Worm (Caenorhabditis elegans) whole organism, mixed stage, embryonic: ENCODE measurements around the gene cpb-1.

Experiments
- M03D4.4 ChIP-seq: sonication (generic microtip); optimal IDR thresholded peaks from 2 replicates; lab custom pipeline; 2017; ENCODE audit warnings: mild to moderate bottlenecking, missing genetic modification characterization, missing compliant biosample characterization
- bed-3 ChIP-seq: fragments of 200-800 bp; sonication (Bioruptor generic); optimal IDR thresholded peaks from 3 replicates; lab custom pipeline; 2018; ENCODE audit warnings: mild to moderate bottlenecking, missing genetic modification characterization, moderate library complexity, missing compliant biosample characterization
- blmp-1 ChIP-seq: fragments of 150-350 bp; optimal IDR thresholded peaks from 2 replicates; lab custom pipeline; 2014; ENCODE audit warnings: missing biosample characterization, missing genetic modification characterization
- ceh-39 ChIP-seq: fragments of 150-350 bp; optimal IDR thresholded peaks from 2 replicates; lab custom pipeline; 2014; ENCODE audit warnings: missing biosample characterization, missing genetic modification characterization
- ceh-43 ChIP-seq: fragments of 200-800 bp; sonication (Bioruptor generic); optimal IDR thresholded peaks from 2 replicates; lab custom pipeline; 2018; ENCODE audit warnings: mild to moderate bottlenecking, missing genetic modification characterization, moderate library complexity, missing compliant biosample characterization
- ceh-83 ChIP-seq: fragments of 200-800 bp; sonication (Bioruptor generic); optimal IDR thresholded peaks from 2 replicates; lab custom pipeline; 2018; ENCODE audit warnings: mild to moderate bottlenecking, missing genetic modification characterization, missing compliant biosample characterization
- cnd-1 ChIP-seq: fragments of 200-800 bp; sonication (Bioruptor generic); optimal IDR thresholded peaks from 2 replicates; lab custom pipeline; 2018; ENCODE audit warnings: mild to moderate bottlenecking, missing genetic modification characterization, missing compliant biosample characterization
- drap-1 ChIP-seq: fragments of 200-800 bp; sonication (Bioruptor generic); optimal IDR thresholded peaks from 3 replicates; lab custom pipeline; 2018; ENCODE audit warnings: mild to moderate bottlenecking, missing genetic modification characterization, missing compliant biosample characterization
- elt-1 ChIP-seq: sonication (generic microtip); optimal IDR thresholded peaks from 2 replicates; lab custom pipeline; 2017; ENCODE audit warnings: missing genetic modification characterization, mild to moderate bottlenecking, missing compliant biosample characterization, antibody characterized with exemption, moderate library complexity, borderline replicate concordance; ENCODE audit not compliant: insufficient read depth
- elt-3 ChIP-seq: fragments of 150-350 bp; optimal IDR thresholded peaks from 2 replicates; lab custom pipeline; 2014; ENCODE audit warnings: missing biosample characterization, missing genetic modification characterization
- flh-1 ChIP-seq: fragments of 200-800 bp; sonication (Bioruptor generic); optimal IDR thresholded peaks from 2 replicates; lab custom pipeline; 2018; ENCODE audit warnings: mild to moderate bottlenecking, missing genetic modification characterization, moderate library complexity, missing compliant biosample characterization
- ham-2 ChIP-seq: fragments of 200-800 bp; sonication (Bioruptor generic); optimal IDR thresholded peaks from 2 replicates; lab custom pipeline; 2018; ENCODE audit warnings: mild to moderate bottlenecking, missing genetic modification characterization, missing compliant biosample characterization
- hlh-1 ChIP-seq: fragments of 150-350 bp; optimal IDR thresholded peaks from 2 replicates; lab custom pipeline; 2014; ENCODE audit warnings: missing biosample characterization, missing genetic modification reagents, missing genetic modification characterization
- lin-13 ChIP-seq: fragments of 150-350 bp; optimal IDR thresholded peaks from 2 replicates; lab custom pipeline; 2014; ENCODE audit warnings: missing biosample characterization, missing genetic modification characterization
- lin-32 ChIP-seq: fragments of 200-800 bp; sonication (Bioruptor generic); optimal IDR thresholded peaks from 2 replicates; lab custom pipeline; 2018; ENCODE audit warnings: mild to moderate bottlenecking, missing genetic modification characterization, missing compliant biosample characterization
- lsy-2 ChIP-seq: fragments of 150-350 bp; optimal IDR thresholded peaks from 2 replicates; lab custom pipeline; 2014; ENCODE audit warnings: missing biosample characterization, missing genetic modification characterization
- mab-5 ChIP-seq: fragments of 150-350 bp; optimal IDR thresholded peaks from 2 replicates; lab custom pipeline; 2014; ENCODE audit warnings: missing biosample characterization, missing genetic modification characterization
- mep-1 ChIP-seq: fragments of 150-350 bp; optimal IDR thresholded peaks from 2 replicates; lab custom pipeline; 2017; ENCODE audit warnings: missing biosample characterization, missing genetic modification reagents, missing genetic modification characterization, inconsistent platforms
- mls-2 ChIP-seq: sonication (generic microtip); optimal IDR thresholded peaks from 2 replicates; lab custom pipeline; 2016; ENCODE audit warnings: mild to moderate bottlenecking, missing genetic modification characterization, moderate library complexity, missing compliant biosample characterization
- nhr-12 ChIP-seq: fragments of 150-350 bp; optimal IDR thresholded peaks from 2 replicates; lab custom pipeline; 2014; ENCODE audit warnings: missing biosample characterization, missing genetic modification characterization
- nhr-2 ChIP-seq: fragments of 150-350 bp; optimal IDR thresholded peaks from 2 replicates; lab custom pipeline; 2014; ENCODE audit warnings: missing biosample characterization, missing genetic modification characterization
- nhr-237 ChIP-seq: fragments of 150-350 bp; optimal IDR thresholded peaks from 2 replicates; lab custom pipeline; 2014; ENCODE audit warnings: missing biosample characterization, missing genetic modification characterization
- nhr-76 ChIP-seq: sonication (generic microtip); optimal IDR thresholded peaks from 2 replicates; lab custom pipeline; 2017; ENCODE audit warnings: missing biosample characterization, missing genetic modification characterization
- pha-4 ChIP-seq: fragments of 150-350 bp; optimal IDR thresholded peaks from 2 replicates; lab custom pipeline; 2018; ENCODE audit warnings: missing biosample characterization, missing genetic modification reagents, missing genetic modification characterization
- sem-2 ChIP-seq: fragments of 200-800 bp; sonication (Bioruptor generic); optimal IDR thresholded peaks from 2 replicates; lab custom pipeline; 2018; ENCODE audit warnings: mild to moderate bottlenecking, missing genetic modification characterization, missing compliant biosample characterization
- snpc-4 ChIP-seq: fragments of 150-350 bp; optimal IDR thresholded peaks from 2 replicates; lab custom pipeline; 2014; ENCODE audit warnings: missing biosample characterization, missing genetic modification characterization
- sptf-1 ChIP-seq: sonication (generic microtip); optimal IDR thresholded peaks from 2 replicates; lab custom pipeline; 2017; ENCODE audit warnings: mild to moderate bottlenecking, missing genetic modification characterization, moderate library complexity, missing compliant biosample characterization
- tbx-8 ChIP-seq: fragments of 200-800 bp; sonication (Bioruptor generic); optimal IDR thresholded peaks from 2 replicates; lab custom pipeline; 2018; ENCODE audit warnings: mild to moderate bottlenecking, missing genetic modification characterization, moderate library complexity, missing compliant biosample characterization
- unc-120 ChIP-seq: sonication (generic microtip); optimal IDR thresholded peaks from 2 replicates; lab custom pipeline; 2017; ENCODE audit warnings: missing genetic modification characterization, missing compliant biosample characterization; ENCODE audit not compliant: poor library complexity, severe bottlenecking
- unc-39 ChIP-seq: fragments of 150-350 bp; optimal IDR thresholded peaks from 2 replicates; lab custom pipeline; 2014; ENCODE audit warnings: missing biosample characterization, missing genetic modification characterization
- unc-62 ChIP-seq: fragments of 150-350 bp; optimal IDR thresholded peaks from 2 replicates; lab custom pipeline; 2014; ENCODE audit warnings: missing biosample characterization, missing genetic modification reagents, missing genetic modification characterization
- zip-8 ChIP-seq: fragments of 150-350 bp; optimal IDR thresholded peaks from 2 replicates; lab custom pipeline; 2014; ENCODE audit warnings: missing biosample characterization, missing genetic modification characterization
- ztf-11 ChIP-seq: fragments of 150-350 bp; optimal IDR thresholded peaks from 2 replicates; lab custom pipeline; 2014; ENCODE audit warnings: missing biosample characterization, missing genetic modification characterization

cpb-1 gene

DNA sequence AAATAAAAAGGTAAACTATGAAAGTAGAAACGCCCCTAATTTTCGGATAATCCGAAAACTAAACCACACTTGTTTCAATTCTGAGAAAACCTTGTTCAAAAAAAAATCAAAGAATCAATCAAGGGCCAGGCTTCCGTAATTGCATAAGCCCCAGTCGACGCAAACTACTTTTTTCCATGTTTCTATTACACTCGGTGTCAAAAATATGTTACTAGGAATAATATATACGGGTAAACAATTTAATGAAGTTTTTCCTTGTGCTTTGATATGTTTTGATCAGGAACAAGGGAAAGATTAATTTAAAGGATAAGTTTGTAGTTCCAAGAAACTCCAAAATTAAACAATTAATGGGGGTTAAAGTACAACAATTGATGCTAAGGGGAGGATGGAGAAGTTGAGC lies 12.3 kb upstream of the cpb-1 start:
- TF ChIP-seq ham-2 (no peak), blmp-1 (tag; lab: Kevin White, UChicago) (no peak), lin-13 (tag; lab: Kevin White, UChicago) (no peak), mep-1 (tag; lab: Kevin White, UChicago) (no peak), elt-1 (tag; lab: Kevin White, UChicago) (no peak), sptf-1 (tag; lab: Kevin White, UChicago) (no peak), nhr-237 (tag; lab: Kevin White, UChicago) (no peak), M03D4.4 (no peak), hlh-1 (tag; lab: Kevin White, UChicago) (no peak), flh-1 (GFP tag; lab: Kevin White, UChicago) (no peak), lin-32 (no peak), ceh-83 (GFP tag; lab: Kevin White, UChicago) (no peak), tbx-8 (GFP tag; lab: Kevin White, UChicago) (no peak), ztf-11 (tag; lab: Kevin White, UChicago) (no peak), cnd-1 (no peak), elt-3 (tag; lab: Kevin White, UChicago) (no peak)

DNA sequence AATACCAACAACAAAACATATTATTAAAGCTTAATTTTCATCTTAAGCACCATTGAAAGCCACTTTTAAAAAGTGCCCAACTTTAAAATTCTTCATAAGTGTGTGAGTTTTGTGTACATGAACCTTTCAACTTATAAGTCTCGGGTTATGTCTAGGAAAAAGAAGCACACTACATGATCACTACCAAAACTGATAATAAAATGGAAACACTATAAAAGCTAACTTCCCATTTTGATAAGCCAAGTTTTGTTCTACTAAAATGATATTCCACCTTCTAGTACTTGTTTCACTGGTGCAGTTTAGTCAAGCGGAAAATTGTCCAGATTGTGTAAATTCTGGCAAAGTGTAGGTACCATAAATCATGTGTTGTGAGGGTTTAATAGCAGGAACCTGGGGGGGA lies 7.6 kb upstream of the cpb-1 start, which contains the start of gene C40H1.8:
C40H1.8 (plus strand) TSS at position 242 of the 400 bp plus-strand sequence.
- TF ChIP-seq cnd-1 = no peak
- no peak for TF ChIP-seq drap-1 (GFP tag; lab: Kevin White, UChicago)
- TF ChIP-seq unc-39 = no peak
- no peak for TF ChIP-seq mep-1 (tag; lab: Kevin White, UChicago)
- no peak for TF ChIP-seq ztf-11 (tag; lab: Kevin White, UChicago)
- TF ChIP-seq tbx-8 (GFP tag; lab: Kevin White, UChicago) = no peak

DNA sequence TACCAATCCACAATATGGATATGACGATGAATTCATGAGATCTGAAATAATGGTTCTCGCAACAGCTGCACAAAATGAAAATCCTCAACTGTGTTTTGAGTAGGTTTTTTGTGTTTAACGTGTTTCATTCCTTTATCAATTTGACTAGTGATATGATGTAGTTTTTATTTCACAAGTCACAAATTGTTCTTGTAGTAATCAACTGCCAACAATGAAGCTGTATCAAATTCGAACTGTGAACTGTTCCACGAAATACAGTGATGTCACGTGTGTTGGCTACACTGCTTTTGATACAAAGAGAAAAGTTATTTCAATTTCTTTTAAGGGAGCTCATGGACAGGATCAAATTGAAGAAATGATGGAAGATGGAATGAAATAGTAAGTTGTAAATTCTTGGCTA lies 6.9 kb upstream of the cpb-1 start:
- TF ChIP-seq lin-32 (no peak), unc-62 (GFP tag; lab: Kevin White, UChicago) (no peak)

DNA sequence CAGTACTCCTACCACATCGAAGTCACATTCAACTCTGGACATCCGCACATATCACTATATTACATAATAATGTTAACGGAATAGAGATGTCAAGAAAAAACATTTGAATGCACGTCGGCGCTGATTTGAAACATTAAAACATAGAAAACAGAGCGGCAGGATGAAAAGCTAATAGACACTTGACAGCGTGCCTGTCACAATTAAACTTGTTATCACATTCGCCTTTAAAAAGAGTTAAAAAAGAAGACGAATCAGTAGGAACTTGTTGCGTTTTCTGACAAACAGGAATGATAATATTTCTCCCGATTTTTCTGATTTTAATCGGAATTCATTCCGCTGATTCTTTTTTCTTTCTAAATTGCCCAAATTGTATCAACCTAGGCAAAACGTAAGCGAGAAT lies 4.5 kb upstream of the cpb-1 start:
- no peak for TF ChIP-seq elt-1 (tag; lab: Kevin White, UChicago)
- TF ChIP-seq ztf-11 (tag; lab: Kevin White, UChicago) = no peak
- TF ChIP-seq ceh-43 = no peak
- no peak for TF ChIP-seq hlh-1 (tag; lab: Kevin White, UChicago)
- TF ChIP-seq ceh-39 (tag; lab: Kevin White, UChicago) = no peak
- no peak for TF ChIP-seq M03D4.4
- no peak for TF ChIP-seq mep-1 (tag; lab: Kevin White, UChicago)
- TF ChIP-seq sptf-1 (tag; lab: Kevin White, UChicago) = no peak
- TF ChIP-seq nhr-12 (tag; lab: Kevin White, UChicago) = no peak
- no peak for TF ChIP-seq tbx-8 (GFP tag; lab: Kevin White, UChicago)
- TF ChIP-seq pha-4 (tag; lab: Kevin White, UChicago) = no peak
- no peak for TF ChIP-seq drap-1 (GFP tag; lab: Kevin White, UChicago)
- no peak for TF ChIP-seq nhr-2 (tag; lab: Kevin White, UChicago)
- no peak for TF ChIP-seq flh-1 (GFP tag; lab: Kevin White, UChicago)
- TF ChIP-seq nhr-237 (tag; lab: Kevin White, UChicago) = no peak
- TF ChIP-seq mls-2 (tag; lab: Kevin White, UChicago) = no peak

DNA sequence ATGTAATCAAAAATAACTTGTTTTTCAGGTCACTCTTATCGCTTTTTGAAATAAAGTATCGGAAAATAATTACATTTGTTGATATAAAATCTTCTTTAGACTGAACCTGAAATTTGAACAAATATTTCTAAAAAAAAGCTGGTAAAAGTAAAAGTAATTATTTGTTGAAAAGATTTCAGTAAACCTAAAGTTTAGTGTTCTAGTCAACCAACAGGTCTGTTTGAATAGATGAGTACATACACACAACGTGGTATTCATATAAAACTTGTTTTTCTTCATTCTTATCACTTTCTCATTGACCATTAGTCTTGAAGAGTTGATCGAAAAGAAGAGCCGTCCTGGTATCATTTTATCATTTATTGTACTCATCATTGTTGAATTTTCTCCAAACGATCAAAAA lies 2.5 kb upstream of the cpb-1 start, which contains the start of gene C40H1.9:
C40H1.9 (plus strand) TSS at position 301 of the 400 bp plus-strand sequence.
- TF ChIP-seq bed-3 (no peak), unc-120 (tag; lab: Kevin White, UChicago) (no peak), nhr-237 (tag; lab: Kevin White, UChicago) (no peak), ceh-83 (GFP tag; lab: Kevin White, UChicago) (no peak)

DNA sequence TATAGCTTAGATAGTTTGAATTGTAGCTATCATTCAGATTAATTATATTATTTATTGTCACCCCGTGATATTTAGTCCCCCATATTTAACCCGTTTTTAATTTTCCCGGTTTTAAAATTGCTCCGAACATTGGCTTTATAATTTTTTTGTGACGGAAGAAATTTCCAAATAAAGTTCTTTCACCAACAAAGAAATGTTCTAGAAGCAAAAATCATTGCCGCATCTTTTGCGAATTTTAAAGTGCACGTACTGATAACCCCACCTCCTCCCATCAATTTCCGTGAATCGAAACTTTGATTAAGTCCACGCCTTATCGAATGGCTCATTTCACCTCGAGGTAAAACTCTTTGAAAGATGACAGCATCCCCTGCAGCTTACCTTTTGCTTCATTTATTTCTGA lies 2.6 kb downstream of the cpb-1 start, which contains the start of gene C40H1.7:
C40H1.7 (plus strand) TSS at position 301 of the 400 bp plus-strand sequence.
- no peak for TF ChIP-seq mab-5 (tag; lab: Kevin White, UChicago)
- TF ChIP-seq snpc-4 (tag; lab: Kevin White, UChicago) = no peak
- TF ChIP-seq tbx-8 (GFP tag; lab: Kevin White, UChicago) = no peak
- no peak for TF ChIP-seq nhr-12 (tag; lab: Kevin White, UChicago)
- TF ChIP-seq unc-39 = no peak
- no peak for TF ChIP-seq sem-2
- no peak for TF ChIP-seq lsy-2 (tag; lab: Kevin White, UChicago)
- no peak for TF ChIP-seq blmp-1 (tag; lab: Kevin White, UChicago)
- no peak for TF ChIP-seq lin-13 (tag; lab: Kevin White, UChicago)
- no peak for TF ChIP-seq nhr-2 (tag; lab: Kevin White, UChicago)
- TF ChIP-seq ceh-43 = no peak
- no peak for TF ChIP-seq sptf-1 (tag; lab: Kevin White, UChicago)
- no peak for TF ChIP-seq M03D4.4
- no peak for TF ChIP-seq zip-8
- no peak for TF ChIP-seq flh-1 (GFP tag; lab: Kevin White, UChicago)
- TF ChIP-seq mls-2 (tag; lab: Kevin White, UChicago) = no peak
- no peak for TF ChIP-seq hlh-1 (tag; lab: Kevin White, UChicago)
- TF ChIP-seq ceh-39 (tag; lab: Kevin White, UChicago) = no peak
- TF ChIP-seq ham-2 = no peak
- TF ChIP-seq nhr-76 (tag; lab: Kevin White, UChicago) = no peak
